Worm (Caenorhabditis elegans): ENCODE data around the gene igdb-1.
"Not testable (repeated sequence)": the region's sequence is repeated elsewhere in the genome, so short reads cannot be mapped to it uniquely, and the experiment has no call there.

igdb-1 gene

ce11 chrIV:12501956-12502355 lies 23.1 kb downstream of the igdb-1 start, which contains the start of gene sru-18:
sru-18 (plus strand) TSS chrIV:12502256.
- TF ChIP-seq ama-1 (optimal IDR thresholded peaks at IDR 0.05), result no peak
- no peak for TF ChIP-seq elt-4 (tag; optimal IDR thresholded peaks at IDR 0.05)
- no peak for TF ChIP-seq fkh-6 (tag; optimal IDR thresholded peaks at IDR 0.05)
- TF ChIP-seq tbx-2 (tag; optimal IDR thresholded peaks at IDR 0.05), result no peak
- TF ChIP-seq dmd-4 (tag; optimal IDR thresholded peaks at IDR 0.05; ENCODE audit: borderline replicate concordance), result no peak
- no peak for TF ChIP-seq tbx-7 (tag; optimal IDR thresholded peaks at IDR 0.05)
- no peak for TF ChIP-seq ceh-6 (GFP tag; optimal IDR thresholded peaks at IDR 0.05)
- TF ChIP-seq C38D4.7 (GFP tag; optimal IDR thresholded peaks at IDR 0.05), result no peak
- TF ChIP-seq ceh-45 (GFP tag; IDR thresholded peaks at IDR 0.05), result no peak
- TF ChIP-seq fkh-10 (GFP tag; optimal IDR thresholded peaks at IDR 0.05), result no peak
- no peak for TF ChIP-seq pat-9 (tag; optimal IDR thresholded peaks at IDR 0.05)
- no peak for TF ChIP-seq zip-5 (tag; optimal IDR thresholded peaks at IDR 0.05)
- no peak for TF ChIP-seq elt-2 (tag; optimal IDR thresholded peaks at IDR 0.05)
- no peak for TF ChIP-seq hlh-6 (tag; optimal IDR thresholded peaks at IDR 0.05)
- no peak for TF ChIP-seq odd-2 (tag; optimal IDR thresholded peaks at IDR 0.05)
- no peak for TF ChIP-seq che-1 (tag; optimal IDR thresholded peaks at IDR 0.05)
- TF ChIP-seq F13H6.1 (tag; optimal IDR thresholded peaks at IDR 0.05), result no peak
- no peak for TF ChIP-seq nfya-1 (tag; optimal IDR thresholded peaks at IDR 0.05)

- not testable (repeated sequence) for TF ChIP-seq ceh-31, hlh-15, nhr-11 (tag; optimal IDR thresholded peaks at IDR 0.05)
These were observed 26.6 kb downstream of the igdb-1 start, which contains the start of gene sru-17 for ce11 chrIV:12505397-12505796. sru-17 (plus strand) TSS chrIV:12505697.

ce11 chrIV:12520150-12520549 lies 41.3 kb downstream of the igdb-1 start, which contains the start of gene tsp-4:
tsp-4 (minus strand) TSS chrIV:12520250.
- TF ChIP-seq hlh-13 (GFP tag; optimal IDR thresholded peaks at IDR 0.05), result no peak
- no peak for TF ChIP-seq ztf-16 (tag; optimal IDR thresholded peaks at IDR 0.05)
- TF ChIP-seq hlh-8 (tag; optimal IDR thresholded peaks at IDR 0.05), result no peak

ce11 chrIV:12522521-12522920 lies 43.7 kb downstream of the igdb-1 start, which contains the start of gene sru-13:
sru-13 (minus strand) TSS chrIV:12522621.
- TF ChIP-seq ceh-2 (tag; optimal IDR thresholded peaks at IDR 0.05), result no peak
- no peak for TF ChIP-seq nhr-11 (tag; optimal IDR thresholded peaks at IDR 0.05)
- TF ChIP-seq K02D7.2 (tag; optimal IDR thresholded peaks at IDR 0.05), result no peak
- no peak for TF ChIP-seq ttx-3 (tag; optimal IDR thresholded peaks at IDR 0.05)
- TF ChIP-seq C08G9.2 (tag; optimal IDR thresholded peaks at IDR 0.05), result no peak
- no peak for TF ChIP-seq sox-4 (tag; optimal IDR thresholded peaks at IDR 0.05)
- TF ChIP-seq pros-1 (tag; optimal IDR thresholded peaks at IDR 0.05), result no peak
- no peak for TF ChIP-seq dve-1 (tag; optimal IDR thresholded peaks at IDR 0.05)

ce11 chrIV:12525409-12525808 lies 46.6 kb downstream of the igdb-1 start, which contains the start of gene eak-4:
eak-4 (minus strand) TSS chrIV:12525509.
- TF ChIP-seq syd-9 (tag; optimal IDR thresholded peaks at IDR 0.05) (no peak), nhr-232 (tag; optimal IDR thresholded peaks at IDR 0.05) (no peak), pag-3 (tag; optimal IDR thresholded peaks at IDR 0.05; ENCODE audit: borderline replicate concordance) (no peak), eyg-1 (tag; optimal IDR thresholded peaks at IDR 0.05) (no peak), Y22D7AL.16 (tag; optimal IDR thresholded peaks at IDR 0.05) (no peak), tbx-7 (tag; optimal IDR thresholded peaks at IDR 0.05) (no peak), unc-3 (GFP tag; conservative IDR thresholded peaks at IDR 0.05) (no peak), unc-3 (tag; optimal IDR thresholded peaks at IDR 0.05) (no peak), ets-4 (tag; optimal IDR thresholded peaks at IDR 0.05) (no peak), unc-55 (GFP tag; optimal IDR thresholded peaks at IDR 0.05) (no peak), dmd-4 (tag; optimal IDR thresholded peaks at IDR 0.05; ENCODE audit: borderline replicate concordance) (no peak), ceh-48 (tag; optimal IDR thresholded peaks at IDR 0.05) (no peak), pat-9 (tag; optimal IDR thresholded peaks at IDR 0.05) (no peak), dve-1 (tag; optimal IDR thresholded peaks at IDR 0.05) (no peak), madf-2 (tag; optimal IDR thresholded peaks at IDR 0.05) (no peak), pha-2 (tag; optimal IDR thresholded peaks at IDR 0.05) (no peak), sox-4 (tag; optimal IDR thresholded peaks at IDR 0.05) (no peak), zip-5 (tag; optimal IDR thresholded peaks at IDR 0.05) (no peak), pax-1 (tag; optimal IDR thresholded peaks at IDR 0.05) (no peak), unc-42 (tag; optimal IDR thresholded peaks at IDR 0.05) (no peak), hlh-30 (tag; optimal IDR thresholded peaks at IDR 0.05; ENCODE audit: insufficient read depth) (no peak)

Data from whole organism, late embryonic.